Fruit fly (Drosophila melanogaster) whole organism: ENCODE results near the gene CG5910.

Experiments used
- CG8478 ChIP-seq: fragments of >200 bp; optimal IDR thresholded peaks from 2 replicates; lab custom pipeline; 2018; ENCODE audit warnings: inconsistent platforms
- Dll ChIP-seq: fragments of >200 bp; optimal IDR thresholded peaks from 2 replicates; lab custom pipeline; 2017
- pan ChIP-seq: fragments of >200 bp; optimal IDR thresholded peaks from 2 replicates; lab custom pipeline; 2017
- psq ChIP-seq: fragments of >200 bp; optimal IDR thresholded peaks from 2 replicates; lab custom pipeline; 2017
- usp ChIP-seq: fragments of >200 bp; optimal IDR thresholded peaks from 2 replicates; lab custom pipeline; 2017; ENCODE audit warnings: missing biosample characterization, missing genetic modification characterization, mixed read lengths

DNA sequence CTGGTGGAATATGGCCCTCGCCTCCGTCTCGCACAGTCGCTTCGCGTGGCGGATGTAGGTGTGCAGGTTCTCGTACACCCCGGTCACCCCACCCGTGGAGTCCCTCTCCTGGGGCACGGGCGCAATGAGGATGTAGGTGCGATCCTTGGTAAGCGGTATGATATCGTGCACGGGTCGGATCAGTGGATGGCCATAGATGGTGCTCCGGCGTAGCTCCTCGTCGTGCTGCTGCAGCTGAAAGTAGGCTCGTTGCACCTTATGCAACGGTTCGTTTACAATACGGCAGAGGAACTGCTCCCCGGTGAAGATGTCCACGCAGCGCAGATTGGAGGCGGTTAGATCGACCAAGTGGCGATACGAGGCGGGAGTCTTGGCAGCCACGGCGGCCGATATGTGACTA lies 41.7 kb upstream of the CG5910 start:
- TF ChIP-seq usp (no peak), psq (lab: Kevin White, UChicago) (no peak), pan (lab: Kevin White, UChicago) (no peak), CG8478 (no peak), Dll (no peak)
